Fruit fly (Drosophila melanogaster): Measurements from ENCODE around the gene RPA2.

RPA2 gene

DNA sequence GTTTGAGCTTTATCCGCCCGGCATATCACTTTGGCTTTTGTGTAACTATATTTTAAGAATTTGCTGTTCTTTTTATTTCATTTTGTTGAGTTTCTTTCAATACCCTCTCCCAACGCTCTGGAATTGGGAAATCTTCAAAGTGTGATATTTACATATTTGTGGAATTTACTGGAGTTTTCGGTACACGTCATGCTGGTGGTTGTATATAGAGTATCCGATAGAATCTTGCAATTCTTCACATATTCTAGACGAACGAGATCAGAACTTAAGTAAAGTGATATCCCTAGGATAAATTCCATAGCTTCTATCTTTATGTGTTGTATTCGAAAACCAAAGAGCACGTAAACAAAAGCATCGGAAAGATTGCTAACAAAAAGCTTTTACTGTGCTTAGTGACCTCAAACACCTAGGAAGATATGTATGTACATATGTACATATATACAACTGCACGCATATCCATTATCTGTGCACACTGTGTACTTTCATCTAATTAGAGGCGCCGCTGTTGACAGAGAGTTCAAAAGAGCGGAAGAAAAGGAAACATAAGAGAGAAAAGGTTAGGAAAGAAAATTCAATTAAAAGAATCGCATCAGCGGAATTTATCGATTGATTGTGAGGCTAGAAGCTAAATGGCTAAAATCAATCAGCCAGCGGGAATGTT, 29.1 kb downstream of the RPA2 start:
- TF ChIP-seq CG17359 (tag; optimal IDR thresholded peaks at IDR 0.05) (peak; percentile 67), CG11695 (GFP tag; IDR thresholded peaks at IDR 0.05) (0 out of 3 replicates have a peak, but pooled peaks have one; percentile 29), zfh1 (GFP tag; IDR thresholded peaks at IDR 0.05) (peak; percentile 43; the same call in 1 of the 3 replicates), NfI (GFP tag; optimal IDR thresholded peaks at IDR 0.05) (peak; percentile 46), sd (tag; optimal IDR thresholded peaks at IDR 0.05) (peak; percentile 52), CG11398 (GFP tag; optimal IDR thresholded peaks at IDR 0.05) (peak; percentile 13), kay (GFP tag; optimal IDR thresholded peaks at IDR 0.05) (peak; percentile 7), Atf6 (GFP tag; IDR thresholded peaks at IDR 0.05) (peak; percentile 42; the same call in 1 of the 2 replicates), CG5180 (GFP tag; optimal IDR thresholded peaks at IDR 0.05) (peak; percentile 72), kni (GFP tag; optimal IDR thresholded peaks at IDR 0.05) (peak; percentile 85), slp2 (GFP tag; optimal IDR thresholded peaks at IDR 0.05) (no peak), mld (GFP tag; IDR thresholded peaks at IDR 0.05; ENCODE audit: partially characterized antibody) (no peak), sc (optimal IDR thresholded peaks at IDR 0.05) (no peak), sc (GFP tag; optimal IDR thresholded peaks at IDR 0.05) (peak; percentile 52), Sry-β (GFP tag; optimal IDR thresholded peaks at IDR 0.05) (peak; percentile 37), CG12236 (GFP tag; optimal IDR thresholded peaks at IDR 0.05) (peak; percentile 40), az2 (GFP tag; optimal IDR thresholded peaks at IDR 0.05) (no peak), CG18599 (GFP tag; optimal IDR thresholded peaks at IDR 0.05) (peak; percentile 38), Hr78 (GFP tag; optimal IDR thresholded peaks at IDR 0.05) (peak in 1 of 2 experiments; percentile 75), CG11247 (GFP tag; IDR thresholded peaks at IDR 0.05) (no peak), Mrtf (GFP tag; IDR thresholded peaks at IDR 0.05) (no peak), CG8290 (GFP tag; optimal IDR thresholded peaks at IDR 0.05) (no peak), CG8290 (tag; optimal IDR thresholded peaks at IDR 0.05) (peak; percentile 25 to 32), CG1603 (tag; optimal IDR thresholded peaks at IDR 0.05) (peak; percentile 24), CG7839 (tag; optimal IDR thresholded peaks at IDR 0.05) (no peak), CG14710 (tag; optimal IDR thresholded peaks at IDR 0.05) (peak; percentile 40), grn (GFP tag; optimal IDR thresholded peaks at IDR 0.05) (peak; percentile 61), seq (GFP tag; IDR thresholded peaks at IDR 0.05) (0 out of 2 replicates have a peak, but pooled peaks have one; percentile 27), Gug (GFP tag; IDR thresholded peaks at IDR 0.05) (no peak), CG13287 (GFP tag; IDR thresholded peaks at IDR 0.05; ENCODE audit: partially characterized antibody) (no peak), wek (GFP tag; optimal IDR thresholded peaks at IDR 0.05) (peak; percentile 85), CG4328 (GFP tag; optimal IDR thresholded peaks at IDR 0.05) (peak; percentile 61), bab2 (GFP tag; optimal IDR thresholded peaks at IDR 0.05) (peak; percentile 9), CG8089 (GFP tag; optimal IDR thresholded peaks at IDR 0.05) (peak; percentile 46), Pdp1 (GFP tag; optimal IDR thresholded peaks at IDR 0.05) (no peak), CG18262 (tag; optimal IDR thresholded peaks at IDR 0.05) (peak; percentile 35), sqz (GFP tag; optimal IDR thresholded peaks at IDR 0.05) (peak; percentile 61), CG11504 (tag; optimal IDR thresholded peaks at IDR 0.05) (peak; percentile 10), CG12071 (GFP tag; optimal IDR thresholded peaks at IDR 0.05) (peak; percentile 84), onecut (GFP tag; IDR thresholded peaks at IDR 0.05) (peak; percentile 57), CG10209 (GFP tag; optimal IDR thresholded peaks at IDR 0.05) (peak; percentile 27), CG6689 (GFP tag; IDR thresholded peaks at IDR 0.05) (no peak), Awh (GFP tag; IDR thresholded peaks at IDR 0.05) (peak; percentile 76), CG17829 (tag; optimal IDR thresholded peaks at IDR 0.05) (peak; percentile 4), tap (tag; optimal IDR thresholded peaks at IDR 0.05) (peak; percentile 42), vfl (GFP tag; optimal IDR thresholded peaks at IDR 0.05) (no peak), D19A (tag; optimal IDR thresholded peaks at IDR 0.05) (peak; percentile 57), D (optimal IDR thresholded peaks at IDR 0.05) (no peak), D (GFP tag; optimal IDR thresholded peaks at IDR 0.05) (peak; percentile 54)
